Fruit fly (Drosophila melanogaster) whole organism, embryonic: ENCODE data around the gene CG32106.
A peak's percentile ranks its signal among the peaks of the same experiment; 100 is the strongest.

Experiments
- Aef1 ChIP-seq: fragments of 200-800 bp; sonication (Bioruptor generic); IDR thresholded peaks from 3 replicates; pipeline ENCODE4 v1.3.6; 2022; ENCODE audit warnings: missing biosample characterization, missing genetic modification characterization
- BEAF-32 ChIP-seq: fragments of 200-800 bp; sonication (Bioruptor generic); optimal IDR thresholded peaks from 3 replicates; lab custom pipeline; 2017; ENCODE audit warnings: missing biosample characterization, missing genetic modification characterization, mild to moderate bottlenecking, moderate library complexity, missing genetic modification reagents
- Bgb ChIP-seq: fragments of 200-800 bp; sonication (Bioruptor generic); IDR thresholded peaks from 2 replicates; pipeline ENCODE4 v1.3.6; 2022; ENCODE audit warnings: missing biosample characterization, missing genetic modification characterization; ENCODE audit not compliant: partially characterized antibody
- CG10267 ChIP-seq: fragments of 200-800 bp; sonication (Bioruptor generic); optimal IDR thresholded peaks from 2 replicates; lab custom pipeline; 2018; ENCODE audit warnings: missing biosample characterization, mild to moderate bottlenecking, missing genetic modification characterization, moderate library complexity
- CG10979 ChIP-seq: fragments of 200-800 bp; sonication (Bioruptor generic); optimal IDR thresholded peaks from 2 replicates; lab custom pipeline; 2018; ENCODE audit warnings: missing biosample characterization, mild to moderate bottlenecking, missing genetic modification characterization, moderate library complexity
- CG11696 ChIP-seq: fragments of 200-800 bp; sonication (Bioruptor generic); IDR thresholded peaks from 2 replicates; pipeline ENCODE4 v1.3.6; 2022; ENCODE audit warnings: missing biosample characterization, missing genetic modification characterization
- CG13287 ChIP-seq: fragments of 200-800 bp; sonication (Bioruptor generic); IDR thresholded peaks from 2 replicates; pipeline ENCODE4 v1.3.6; 2022; ENCODE audit warnings: missing biosample characterization, missing genetic modification characterization; ENCODE audit not compliant: partially characterized antibody
- CG17829 ChIP-seq: fragments of 200-800 bp; optimal IDR thresholded peaks from 2 replicates; lab custom pipeline; 2019; ENCODE audit warnings: missing biosample characterization, mild to moderate bottlenecking, missing genetic modification characterization, moderate library complexity
- CG18619 ChIP-seq: fragments of 200-800 bp; sonication (Bioruptor generic); optimal IDR thresholded peaks from 3 replicates; lab custom pipeline; 2017; ENCODE audit warnings: missing biosample characterization, mild to moderate bottlenecking, missing genetic modification characterization
- CG2712 ChIP-seq: fragments of 200-800 bp; optimal IDR thresholded peaks from 3 replicates; lab custom pipeline; 2019; ENCODE audit warnings: missing biosample characterization, mild to moderate bottlenecking, missing genetic modification characterization, moderate library complexity
- CG2889 ChIP-seq: fragments of 200-800 bp; sonication (Bioruptor generic); IDR thresholded peaks from 3 replicates; pipeline ENCODE4 v1.3.6; 2022; ENCODE audit warnings: missing biosample characterization, missing genetic modification characterization
- CG32532 ChIP-seq: fragments of 200-800 bp; sonication (Bioruptor generic); IDR thresholded peaks from 2 replicates; pipeline ENCODE4 v1.3.6; 2022; ENCODE audit warnings: missing biosample characterization, missing genetic modification characterization
- CG34224 ChIP-seq: fragments of 200-800 bp; sonication (Bioruptor generic); IDR thresholded peaks from 3 replicates; pipeline ENCODE4 v1.3.6; 2022; ENCODE audit warnings: missing biosample characterization, missing genetic modification characterization; ENCODE audit not compliant: partially characterized antibody
- CG3838 ChIP-seq: fragments of 200-800 bp; sonication (Bioruptor generic); optimal IDR thresholded peaks from 3 replicates; lab custom pipeline; 2016; ENCODE audit warnings: missing biosample characterization, missing genetic modification characterization
- CG6791 ChIP-seq: fragments of 200-800 bp; sonication (Bioruptor generic); IDR thresholded peaks from 3 replicates; pipeline ENCODE4 v1.3.6; 2022; ENCODE audit warnings: missing biosample characterization, missing genetic modification characterization; ENCODE audit not compliant: partially characterized antibody
- CG7928 ChIP-seq: fragments of 200-800 bp; sonication (Bioruptor generic); optimal IDR thresholded peaks from 2 replicates; lab custom pipeline; 2017; ENCODE audit warnings: missing biosample characterization, mild to moderate bottlenecking, missing genetic modification characterization
- CG8281 ChIP-seq: fragments of 200-800 bp; sonication (Bioruptor generic); optimal IDR thresholded peaks from 2 replicates; lab custom pipeline; 2018; ENCODE audit warnings: missing biosample characterization, mild to moderate bottlenecking, missing genetic modification characterization, moderate library complexity
- CG9215 ChIP-seq: fragments of 200-800 bp; sonication (Bioruptor generic); IDR thresholded peaks from 2 replicates; pipeline ENCODE4 v1.3.6; 2022; ENCODE audit warnings: missing biosample characterization, missing genetic modification characterization
- CG9609 ChIP-seq: fragments of 200-800 bp; sonication (Bioruptor generic); optimal IDR thresholded peaks from 3 replicates; lab custom pipeline; 2016; ENCODE audit warnings: missing biosample characterization, missing genetic modification characterization
- CG9797 ChIP-seq: fragments of 200-800 bp; sonication (Bioruptor generic); optimal IDR thresholded peaks from 3 replicates; lab custom pipeline; 2018; ENCODE audit warnings: missing biosample characterization, mild to moderate bottlenecking, missing genetic modification characterization
- CkIIα-i1 ChIP-seq: fragments of 200-800 bp; sonication (Bioruptor generic); IDR thresholded peaks from 2 replicates; pipeline ENCODE4 v1.3.6; 2022; ENCODE audit warnings: missing biosample characterization, missing genetic modification characterization
- Dll ChIP-seq: fragments of 200-800 bp; sonication (Bioruptor generic); IDR thresholded peaks from 4 replicates; pipeline ENCODE4 v1.3.6; 2022; ENCODE audit warnings: missing biosample characterization, missing genetic modification characterization; ENCODE audit not compliant: partially characterized antibody
- E2f2 ChIP-seq: fragments of 200-800 bp; sonication (Bioruptor generic); IDR thresholded peaks from 2 replicates; pipeline ENCODE4 v1.3.6; 2022; ENCODE audit warnings: missing biosample characterization, missing genetic modification characterization
- HmgZ ChIP-seq: fragments of 200-800 bp; sonication (Bioruptor generic); optimal IDR thresholded peaks from 2 replicates; lab custom pipeline; 2018; ENCODE audit warnings: missing biosample characterization, mild to moderate bottlenecking, missing genetic modification characterization
- Hr3 ChIP-seq: fragments of 200-800 bp; sonication (Bioruptor generic); optimal IDR thresholded peaks from 3 replicates; lab custom pipeline; 2016; ENCODE audit warnings: missing biosample characterization, missing genetic modification characterization
- Kr ChIP-seq: fragments of 200-800 bp; sonication (Bioruptor generic); optimal IDR thresholded peaks from 2 replicates; lab custom pipeline; 2017; ENCODE audit warnings: missing biosample characterization, mild to moderate bottlenecking, missing genetic modification characterization
- MBD-R2 ChIP-seq: fragments of 200-800 bp; sonication (Bioruptor generic); IDR thresholded peaks from 2 replicates; pipeline ENCODE4 v1.3.6; 2022; ENCODE audit warnings: missing biosample characterization, missing genetic modification characterization
- NK7.1 ChIP-seq: fragments of 200-800 bp; sonication (Bioruptor generic); optimal IDR thresholded peaks from 3 replicates; lab custom pipeline; 2016; ENCODE audit warnings: missing biosample characterization, missing genetic modification characterization
- Oli ChIP-seq: fragments of 200-800 bp; sonication (Bioruptor generic); optimal IDR thresholded peaks from 2 replicates; lab custom pipeline; 2018; ENCODE audit warnings: missing biosample characterization, mild to moderate bottlenecking, missing genetic modification characterization, moderate library complexity
- Opbp ChIP-seq: fragments of 200-800 bp; sonication (Bioruptor generic); IDR thresholded peaks from 3 replicates; pipeline ENCODE4 v1.3.6; 2022; ENCODE audit warnings: missing biosample characterization, missing genetic modification characterization; ENCODE audit not compliant: partially characterized antibody
- Pdp1 ChIP-seq, 2 experiments: fragments of 200-800 bp; sonication (Bioruptor generic); optimal IDR thresholded peaks; 3 replicates each; lab custom pipeline; 2016; ENCODE audit warnings: missing biosample characterization in 2 of 2, missing genetic modification characterization in 2 of 2, mild to moderate bottlenecking in 1 of 2, moderate library complexity in 1 of 2
- Scr ChIP-seq: fragments of 200-800 bp; sonication (Bioruptor generic); IDR thresholded peaks from 2 replicates; pipeline ENCODE4 v1.3.6; 2022; ENCODE audit warnings: missing biosample characterization, missing genetic modification characterization; ENCODE audit not compliant: partially characterized antibody
- Sox102F ChIP-seq: fragments of 200-800 bp; sonication (Bioruptor generic); optimal IDR thresholded peaks from 2 replicates; lab custom pipeline; 2018; ENCODE audit warnings: missing biosample characterization, mild to moderate bottlenecking, missing genetic modification characterization, moderate library complexity
- Xbp1 ChIP-seq: fragments of 200-800 bp; sonication (Bioruptor generic); optimal IDR thresholded peaks from 3 replicates; lab custom pipeline; 2016; ENCODE audit warnings: missing biosample characterization, mild to moderate bottlenecking, missing genetic modification characterization
- Xrp1 ChIP-seq: fragments of 200-800 bp; sonication (Bioruptor generic); IDR thresholded peaks from 2 replicates; pipeline ENCODE4 v1.3.6; 2022; ENCODE audit warnings: missing biosample characterization, missing genetic modification characterization
- amos ChIP-seq: fragments of 200-800 bp; sonication (Bioruptor generic); IDR thresholded peaks from 2 replicates; pipeline ENCODE4 v1.3.6; 2022; ENCODE audit warnings: missing biosample characterization, missing genetic modification characterization; ENCODE audit not compliant: partially characterized antibody
- chinmo ChIP-seq: fragments of 200-800 bp; sonication (Bioruptor generic); IDR thresholded peaks from 4 replicates; pipeline ENCODE4 v1.3.6; 2022; ENCODE audit warnings: missing biosample characterization, missing genetic modification characterization; ENCODE audit not compliant: partially characterized antibody
- dmrt11E ChIP-seq: fragments of 200-800 bp; sonication (Bioruptor generic); optimal IDR thresholded peaks from 3 replicates; lab custom pipeline; 2018; ENCODE audit warnings: missing biosample characterization, mild to moderate bottlenecking, missing genetic modification characterization, moderate library complexity
- emc ChIP-seq: fragments of 200-800 bp; sonication (Bioruptor generic); optimal IDR thresholded peaks from 2 replicates; lab custom pipeline; 2016; ENCODE audit warnings: missing biosample characterization, missing genetic modification characterization
- gfzf ChIP-seq: fragments of 200-800 bp; sonication (Bioruptor generic); optimal IDR thresholded peaks from 2 replicates; lab custom pipeline; 2016; ENCODE audit warnings: missing biosample characterization, mild to moderate bottlenecking, missing genetic modification characterization, moderate library complexity
- klu ChIP-seq: fragments of 200-800 bp; sonication (Bioruptor generic); IDR thresholded peaks from 2 replicates; pipeline ENCODE4 v1.3.6; 2022; ENCODE audit warnings: missing biosample characterization, missing genetic modification characterization
- nau ChIP-seq: fragments of 200-800 bp; sonication (Bioruptor generic); optimal IDR thresholded peaks from 3 replicates; lab custom pipeline; 2017; ENCODE audit warnings: missing biosample characterization, mild to moderate bottlenecking, missing genetic modification characterization, missing genetic modification reagents
- salm ChIP-seq: fragments of 200-800 bp; sonication (Bioruptor generic); optimal IDR thresholded peaks from 2 replicates; lab custom pipeline; 2018; ENCODE audit warnings: missing biosample characterization, mild to moderate bottlenecking, missing genetic modification characterization
- sqz ChIP-seq: fragments of 200-800 bp; sonication (Bioruptor generic); optimal IDR thresholded peaks from 3 replicates; lab custom pipeline; 2018; ENCODE audit warnings: missing biosample characterization, mild to moderate bottlenecking, missing genetic modification characterization
- ssp ChIP-seq: fragments of 200-800 bp; sonication (Bioruptor generic); IDR thresholded peaks from 2 replicates; pipeline ENCODE4 v1.3.6; 2022; ENCODE audit warnings: missing biosample characterization, missing genetic modification characterization
- tio ChIP-seq: fragments of 200-800 bp; sonication (Bioruptor generic); optimal IDR thresholded peaks from 2 replicates; lab custom pipeline; 2017; ENCODE audit warnings: missing biosample characterization, missing genetic modification characterization, inconsistent platforms
- usp ChIP-seq: fragments of >200 bp; optimal IDR thresholded peaks from 2 replicates; lab custom pipeline; 2017; ENCODE audit warnings: missing biosample characterization, missing genetic modification characterization
- vnd ChIP-seq: fragments of 200-800 bp; sonication (Bioruptor generic); IDR thresholded peaks from 3 replicates; pipeline ENCODE4 v1.3.6; 2022; ENCODE audit warnings: missing biosample characterization, missing genetic modification characterization; ENCODE audit not compliant: partially characterized antibody

CG32106 gene

DNA sequence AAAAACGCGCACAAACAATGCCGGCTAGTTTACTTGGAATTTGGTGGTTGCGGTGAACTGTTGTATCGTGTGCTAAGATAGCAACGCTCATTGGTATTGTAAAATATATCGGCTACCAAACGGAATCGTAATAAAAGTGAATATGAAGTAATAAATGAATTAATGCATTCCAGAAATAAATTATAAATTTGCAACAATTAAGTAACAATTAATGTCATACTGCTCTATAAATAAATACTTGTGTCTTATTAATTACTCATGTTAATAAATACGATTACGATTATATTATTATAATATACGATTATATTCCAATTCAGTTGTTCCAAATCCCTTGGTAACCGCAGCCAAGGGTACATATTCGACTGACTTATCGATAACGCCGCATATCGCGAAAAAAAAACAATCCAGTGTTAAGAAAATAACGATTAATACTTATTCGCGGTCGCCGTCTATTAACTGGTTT, 43.9 kb downstream of the CG32106 start, which contains the start of the genes SmD1 and Ptp69D (continued):
- TF ChIP-seq CG8281 (no peak), klu (GFP tag; lab: Robert Waterston, UW) (no peak), CG3838 (GFP tag; lab: Kevin White, UChicago) (no peak), CG6791 (peak; percentile 76; the same call in 2 of the 3 replicates), dmrt11E (tag; lab: Kevin White, UChicago) (peak; percentile 10), CG2712 (tag; lab: Kevin White, UChicago) (peak; percentile 58), CG10979 (tag; lab: Kevin White, UChicago) (no peak), vnd (GFP tag; lab: Robert Waterston, UW) (peak; percentile 86), sqz (GFP tag; lab: Kevin White, UChicago) (peak; percentile 72), CG13287 (GFP tag; lab: Robert Waterston, UW) (peak; percentile 78), emc (GFP tag; lab: Kevin White, UChicago) (no peak), CG17829 (peak; percentile 24), CG34224 (peak; percentile 44; the same call in 2 of the 3 replicates), salm (tag; lab: Kevin White, UChicago) (no peak), CG9797 (GFP tag; lab: Kevin White, UChicago) (peak; percentile 32), Hr3 (GFP tag; lab: Kevin White, UChicago) (peak; percentile 29), MBD-R2 (GFP tag; lab: Robert Waterston, UW) (0 out of 2 replicates have a peak, but pooled peaks have one; percentile 25), Kr (GFP tag; lab: Kevin White, UChicago) (no peak), CG9215 (GFP tag; lab: Robert Waterston, UW) (no peak)

DNA sequence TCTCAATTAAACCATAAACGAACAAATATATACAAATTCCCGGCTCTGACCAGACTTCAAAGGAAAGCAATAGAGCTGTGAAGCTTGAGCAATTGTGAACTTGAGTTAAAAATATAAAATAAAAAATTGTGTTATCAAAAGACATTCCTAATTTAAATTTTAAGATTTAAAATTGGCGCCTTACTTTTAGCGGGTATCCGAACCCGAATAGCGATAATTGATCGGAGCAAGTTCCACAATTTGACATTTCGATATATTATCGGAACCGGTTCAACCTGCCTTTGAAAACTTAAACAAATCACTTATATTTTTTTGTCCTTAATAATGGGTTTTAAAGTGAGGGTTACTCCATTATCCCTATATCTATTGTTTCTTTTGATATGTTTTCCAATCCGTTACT, 45.8 kb downstream of the CG32106 start:
- TF ChIP-seq HmgZ (tag; lab: Kevin White, UChicago) (no peak), CG18619 (no peak), Xbp1 (no peak), chinmo (peak; percentile 66; the same call in 1 of the 4 replicates), Dll (GFP tag; lab: Robert Waterston, UW) (peak; percentile 68; the same call in 3 of the 4 replicates), Bgb (GFP tag; lab: Robert Waterston, UW) (peak; percentile 68), E2f2 (GFP tag; lab: Robert Waterston, UW) (peak; percentile 100), Xrp1 (no peak), amos (GFP tag; lab: Robert Waterston, UW) (peak; percentile 75; the same call in 1 of the 2 replicates), sqz (GFP tag; lab: Kevin White, UChicago) (no peak), BEAF-32 (GFP tag; lab: Kevin White, UChicago) (peak; percentile 54), CG7928 (GFP tag; lab: Kevin White, UChicago) (no peak), tio (GFP tag; lab: Kevin White, UChicago) (no peak), Sox102F (GFP tag; lab: Kevin White, UChicago) (no peak), Pdp1 (GFP tag; optimal IDR thresholded peaks at IDR 0.05; lab: Kevin White, UChicago) (no peak), Aef1 (GFP tag; lab: Robert Waterston, UW) (no peak), ssp (GFP tag; lab: Robert Waterston, UW) (no peak), CG11696 (GFP tag; lab: Robert Waterston, UW) (no peak), Opbp (GFP tag; lab: Robert Waterston, UW) (peak; percentile 73; the same call in 1 of the 3 replicates), CG9609 (GFP tag; lab: Kevin White, UChicago) (no peak), nau (GFP tag; lab: Kevin White, UChicago) (no peak), NK7.1 (GFP tag; lab: Kevin White, UChicago) (no peak), gfzf (GFP tag; lab: Kevin White, UChicago) (peak; percentile 10), klu (GFP tag; lab: Robert Waterston, UW) (no peak), Oli (tag; lab: Kevin White, UChicago) (no peak), CkIIα-i1 (GFP tag; lab: Robert Waterston, UW) (no peak), CG10267 (tag; lab: Kevin White, UChicago) (peak; percentile 4), CG2889 (GFP tag; lab: Robert Waterston, UW) (no peak), usp (GFP tag; lab: Kevin White, UChicago) (no peak), Scr (GFP tag; lab: Robert Waterston, UW) (peak; percentile 60), CG32532 (GFP tag; lab: Robert Waterston, UW) (no peak)
